Fruit fly (Drosophila melanogaster) whole organism, embryonic: ENCODE measurements around the gene bt.
A peak's percentile ranks its signal among the peaks of the same experiment; 100 is the strongest.

Experiments
- Adf1 ChIP-seq: fragments of 200-800 bp; sonication (Bioruptor generic); IDR thresholded peaks from 2 replicates; pipeline ENCODE4 v1.3.6; 2022; ENCODE audit warnings: missing biosample characterization, missing genetic modification characterization
- CG10565 ChIP-seq: fragments of 200-800 bp; sonication (Bioruptor generic); optimal IDR thresholded peaks from 3 replicates; lab custom pipeline; 2016; ENCODE audit warnings: missing biosample characterization, mild to moderate bottlenecking, missing genetic modification characterization
- CG11560 ChIP-seq: fragments of 200-800 bp; sonication (Bioruptor generic); IDR thresholded peaks from 3 replicates; pipeline ENCODE4 v1.3.6; 2022; ENCODE audit warnings: missing biosample characterization, missing genetic modification characterization
- CG11695 ChIP-seq: fragments of 200-800 bp; sonication (Bioruptor generic); IDR thresholded peaks from 3 replicates; pipeline ENCODE4 v1.3.6; 2022; ENCODE audit warnings: missing biosample characterization, missing genetic modification characterization
- CG12155 ChIP-seq: fragments of 200-800 bp; sonication (Bioruptor generic); optimal IDR thresholded peaks from 3 replicates; lab custom pipeline; 2016; ENCODE audit warnings: missing biosample characterization, missing genetic modification characterization
- CG12299 ChIP-seq: fragments of 200-800 bp; sonication (Bioruptor generic); optimal IDR thresholded peaks from 2 replicates; lab custom pipeline; 2018; ENCODE audit warnings: missing biosample characterization, mild to moderate bottlenecking, missing genetic modification characterization
- CG12391 ChIP-seq: fragments of 200-800 bp; sonication (Bioruptor generic); optimal IDR thresholded peaks from 3 replicates; lab custom pipeline; 2018; ENCODE audit warnings: missing biosample characterization, mild to moderate bottlenecking, missing genetic modification characterization, moderate library complexity
- CG12659 ChIP-seq: fragments of 200-800 bp; sonication (Bioruptor generic); optimal IDR thresholded peaks from 3 replicates; lab custom pipeline; 2017; ENCODE audit warnings: mild to moderate bottlenecking, missing biosample characterization, missing genetic modification reagents, missing genetic modification characterization
- CG1602 ChIP-seq: fragments of 200-800 bp; sonication (Bioruptor generic); optimal IDR thresholded peaks from 3 replicates; lab custom pipeline; 2016; ENCODE audit warnings: missing biosample characterization, missing genetic modification characterization
- CG1792 ChIP-seq: fragments of 200-800 bp; sonication (Bioruptor generic); optimal IDR thresholded peaks from 2 replicates; lab custom pipeline; 2016; ENCODE audit warnings: missing biosample characterization, missing genetic modification characterization
- CG2712 ChIP-seq: fragments of 200-800 bp; optimal IDR thresholded peaks from 3 replicates; lab custom pipeline; 2019; ENCODE audit warnings: missing biosample characterization, mild to moderate bottlenecking, missing genetic modification characterization, moderate library complexity
- CG30020 ChIP-seq: fragments of 200-800 bp; optimal IDR thresholded peaks from 2 replicates; lab custom pipeline; 2019; ENCODE audit warnings: missing biosample characterization, mild to moderate bottlenecking, missing genetic modification characterization, moderate library complexity
- CG4360 ChIP-seq: fragments of 200-800 bp; sonication (Bioruptor generic); IDR thresholded peaks from 2 replicates; pipeline ENCODE4 v1.3.6; 2022; ENCODE audit warnings: missing biosample characterization, missing genetic modification characterization
- CG6854 ChIP-seq: fragments of 200-800 bp; sonication (Bioruptor generic); optimal IDR thresholded peaks from 3 replicates; lab custom pipeline; 2017; ENCODE audit warnings: missing biosample characterization, mild to moderate bottlenecking, missing genetic modification characterization
- CG7271 ChIP-seq: fragments of 200-800 bp; sonication (Bioruptor generic); optimal IDR thresholded peaks from 2 replicates; lab custom pipeline; 2018; ENCODE audit warnings: missing biosample characterization, mild to moderate bottlenecking, missing genetic modification characterization, moderate library complexity
- CG8359 ChIP-seq: fragments of 200-800 bp; sonication (Bioruptor generic); optimal IDR thresholded peaks from 2 replicates; lab custom pipeline; 2017; ENCODE audit warnings: missing biosample characterization, mild to moderate bottlenecking, missing genetic modification characterization, borderline replicate concordance
- CG8388 ChIP-seq: fragments of 200-800 bp; sonication (Bioruptor generic); optimal IDR thresholded peaks from 2 replicates; lab custom pipeline; 2019; ENCODE audit warnings: missing biosample characterization, mild to moderate bottlenecking, missing genetic modification characterization, moderate library complexity
- CG8944 ChIP-seq: fragments of 200-800 bp; sonication (Bioruptor generic); optimal IDR thresholded peaks from 3 replicates; lab custom pipeline; 2016; ENCODE audit warnings: missing biosample characterization, missing genetic modification characterization
- CG9876 ChIP-seq: fragments of 200-800 bp; sonication (Bioruptor generic); optimal IDR thresholded peaks from 2 replicates; lab custom pipeline; 2016; ENCODE audit warnings: missing biosample characterization, missing genetic modification characterization
- CHES-1-like ChIP-seq: fragments of 200-800 bp; sonication (Bioruptor generic); optimal IDR thresholded peaks from 2 replicates; lab custom pipeline; 2016; ENCODE audit warnings: missing biosample characterization, missing genetic modification characterization
- CrebB ChIP-seq: fragments of 200-800 bp; sonication (Bioruptor generic); optimal IDR thresholded peaks from 3 replicates; lab custom pipeline; 2018; ENCODE audit warnings: missing biosample characterization, mild to moderate bottlenecking, missing genetic modification characterization
- D ChIP-seq, 2 experiments: fragments of 200-800 bp in 1 of 2; fragments of >200 bp in 1 of 2; sonication (Bioruptor generic) in 1 of 2; optimal IDR thresholded peaks; 2 replicates in 1 of 2; 3 replicates in 1 of 2; lab custom pipeline; 2017; ENCODE audit warnings: mild to moderate bottlenecking in 1 of 2, missing biosample characterization in 1 of 2, missing genetic modification characterization in 1 of 2, missing genetic modification reagents in 1 of 2
- Dfd ChIP-seq, 2 experiments: fragments of >200 bp; optimal IDR thresholded peaks; 2 replicates each; lab custom pipeline; 2017; ENCODE audit warnings: missing biosample characterization in 2 of 2, missing genetic modification characterization in 2 of 2
- Mrtf ChIP-seq: fragments of 200-800 bp; sonication (Bioruptor generic); IDR thresholded peaks from 3 replicates; pipeline ENCODE4 v1.3.6; 2022; ENCODE audit warnings: missing biosample characterization, missing genetic modification characterization
- Myb ChIP-seq: fragments of 200-800 bp; sonication (Bioruptor generic); optimal IDR thresholded peaks from 2 replicates; lab custom pipeline; 2016; ENCODE audit warnings: missing biosample characterization, missing genetic modification characterization
- Nf-YB ChIP-seq: fragments of 200-800 bp; sonication (Bioruptor generic); optimal IDR thresholded peaks from 3 replicates; lab custom pipeline; 2019; ENCODE audit warnings: missing biosample characterization, mild to moderate bottlenecking, missing genetic modification characterization, moderate library complexity
- Nf-YC ChIP-seq: fragments of 200-800 bp; optimal IDR thresholded peaks from 3 replicates; lab custom pipeline; 2019; ENCODE audit warnings: missing biosample characterization, mild to moderate bottlenecking, missing genetic modification characterization, moderate library complexity
- Oli ChIP-seq: fragments of 200-800 bp; sonication (Bioruptor generic); optimal IDR thresholded peaks from 2 replicates; lab custom pipeline; 2018; ENCODE audit warnings: missing biosample characterization, mild to moderate bottlenecking, missing genetic modification characterization, moderate library complexity
- PHDP ChIP-seq: fragments of 200-800 bp; sonication (Bioruptor generic); optimal IDR thresholded peaks from 3 replicates; lab custom pipeline; 2018; ENCODE audit warnings: missing biosample characterization, mild to moderate bottlenecking, missing genetic modification characterization, moderate library complexity
- Sry-β ChIP-seq: fragments of 200-800 bp; sonication (Bioruptor generic); optimal IDR thresholded peaks from 2 replicates; lab custom pipeline; 2018; ENCODE audit warnings: missing biosample characterization, mild to moderate bottlenecking, missing genetic modification characterization, moderate library complexity
- TFAM ChIP-seq: fragments of 200-800 bp; sonication (Bioruptor generic); optimal IDR thresholded peaks from 2 replicates; lab custom pipeline; 2017; ENCODE audit warnings: missing biosample characterization, missing genetic modification characterization, inconsistent platforms
- Vsx1 ChIP-seq: fragments of 200-800 bp; sonication (Bioruptor generic); optimal IDR thresholded peaks from 2 replicates; lab custom pipeline; 2017; ENCODE audit warnings: missing biosample characterization, mild to moderate bottlenecking, missing genetic modification characterization, missing genetic modification reagents
- al ChIP-seq: fragments of 200-800 bp; sonication (Bioruptor generic); IDR thresholded peaks from 2 replicates; pipeline ENCODE4 v1.3.6; 2022; ENCODE audit warnings: missing biosample characterization, missing genetic modification characterization
- ash1 ChIP-seq: fragments of 200-800 bp; sonication (Bioruptor generic); optimal IDR thresholded peaks from 2 replicates; lab custom pipeline; 2018; ENCODE audit warnings: missing biosample characterization, mild to moderate bottlenecking, missing genetic modification characterization
- btn ChIP-seq: fragments of 200-800 bp; sonication (Bioruptor generic); optimal IDR thresholded peaks from 2 replicates; lab custom pipeline; 2016; ENCODE audit warnings: missing biosample characterization, missing genetic modification characterization
- chinmo ChIP-seq: fragments of 200-800 bp; sonication (Bioruptor generic); IDR thresholded peaks from 4 replicates; pipeline ENCODE4 v1.3.6; 2022; ENCODE audit warnings: missing biosample characterization, missing genetic modification characterization; ENCODE audit not compliant: partially characterized antibody
- dmrt11E ChIP-seq: fragments of 200-800 bp; sonication (Bioruptor generic); optimal IDR thresholded peaks from 3 replicates; lab custom pipeline; 2018; ENCODE audit warnings: missing biosample characterization, mild to moderate bottlenecking, missing genetic modification characterization, moderate library complexity
- eve ChIP-seq, 2 experiments: fragments of >200 bp; optimal IDR thresholded peaks; 2 replicates each; lab custom pipeline; 2017; ENCODE audit warnings: missing biosample characterization in 2 of 2, missing genetic modification characterization in 2 of 2
- fd96Cb ChIP-seq: fragments of 200-800 bp; sonication (Bioruptor generic); optimal IDR thresholded peaks from 2 replicates; lab custom pipeline; 2018; ENCODE audit warnings: missing biosample characterization, mild to moderate bottlenecking, missing genetic modification characterization, moderate library complexity
- fu2 ChIP-seq: fragments of 200-800 bp; sonication (Bioruptor generic); optimal IDR thresholded peaks from 2 replicates; lab custom pipeline; 2016; ENCODE audit warnings: missing biosample characterization, missing genetic modification characterization
- grn ChIP-seq: fragments of 200-800 bp; sonication (Bioruptor generic); optimal IDR thresholded peaks from 3 replicates; lab custom pipeline; 2017; ENCODE audit warnings: missing biosample characterization, missing genetic modification characterization
- gro ChIP-seq: fragments of 200-800 bp; sonication (Bioruptor generic); optimal IDR thresholded peaks from 2 replicates; lab custom pipeline; 2016; ENCODE audit warnings: missing biosample characterization, missing genetic modification characterization
- hth ChIP-seq: fragments of >200 bp; optimal IDR thresholded peaks from 2 replicates; lab custom pipeline; 2017; ENCODE audit warnings: inconsistent platforms
- inv ChIP-seq: fragments of 200-800 bp; sonication (Bioruptor generic); IDR thresholded peaks from 2 replicates; pipeline ENCODE4 v1.3.6; 2022; ENCODE audit warnings: missing biosample characterization, missing genetic modification characterization; ENCODE audit not compliant: partially characterized antibody
- lilli ChIP-seq: fragments of 200-800 bp; sonication (Bioruptor generic); optimal IDR thresholded peaks from 3 replicates; lab custom pipeline; 2016; ENCODE audit warnings: missing biosample characterization, missing genetic modification characterization
- nom ChIP-seq: fragments of 200-800 bp; sonication (Bioruptor generic); optimal IDR thresholded peaks from 2 replicates; lab custom pipeline; 2017; ENCODE audit warnings: missing biosample characterization, missing genetic modification characterization, mild to moderate bottlenecking, moderate library complexity, missing genetic modification reagents
- sug ChIP-seq: fragments of 200-800 bp; optimal IDR thresholded peaks from 2 replicates; lab custom pipeline; 2019; ENCODE audit warnings: missing biosample characterization, mild to moderate bottlenecking, missing genetic modification characterization, moderate library complexity
- tll ChIP-seq, 2 experiments: fragments of 200-800 bp in 1 of 2; fragments of >200 bp in 1 of 2; sonication (Bioruptor generic) in 1 of 2; optimal IDR thresholded peaks; 2 replicates each; lab custom pipeline; 2017 to 2019; ENCODE audit warnings: missing biosample characterization in 2 of 2, missing genetic modification characterization in 2 of 2, mild to moderate bottlenecking in 1 of 2, moderate library complexity in 1 of 2
- zen ChIP-seq: fragments of 200-800 bp; sonication (Bioruptor generic); optimal IDR thresholded peaks from 3 replicates; lab custom pipeline; 2018; ENCODE audit warnings: missing biosample characterization, mild to moderate bottlenecking, missing genetic modification characterization, moderate library complexity
- zen2 ChIP-seq: fragments of 200-800 bp; sonication (Bioruptor generic); IDR thresholded peaks from 3 replicates; pipeline ENCODE4 v1.3.6; 2022; ENCODE audit warnings: missing biosample characterization, missing genetic modification characterization; ENCODE audit not compliant: partially characterized antibody
- zfh2 ChIP-seq: fragments of 200-800 bp; sonication (Bioruptor generic); optimal IDR thresholded peaks from 2 replicates; lab custom pipeline; 2016; ENCODE audit warnings: missing biosample characterization, missing genetic modification characterization

bt gene

dm6 chr4:696638-697037, 27.6 kb upstream of the bt start (continued):
- TF ChIP-seq chinmo (GFP tag; lab: Robert Waterston, UW) (peak; percentile 94), zfh2 (GFP tag; lab: Kevin White, UChicago) (peak; percentile 37), PHDP (no peak), CG9876 (GFP tag; lab: Kevin White, UChicago) (peak; percentile 15), Oli (tag; lab: Kevin White, UChicago) (no peak), Nf-YB (GFP tag; lab: Kevin White, UChicago) (no peak), Vsx1 (peak; percentile 96), CG11695 (GFP tag; lab: Robert Waterston, UW) (no peak), CG1792 (GFP tag; lab: Kevin White, UChicago) (no peak), Myb (GFP tag; lab: Kevin White, UChicago) (peak; percentile 64), CG7271 (tag; lab: Kevin White, UChicago) (no peak), tll (GFP tag; optimal IDR thresholded peaks at IDR 0.05; lab: Kevin White, UChicago) (no peak), CG12391 (tag; lab: Kevin White, UChicago) (peak; percentile 42), Nf-YC (tag; lab: Kevin White, UChicago) (peak; percentile 47), fd96Cb (no peak), eve (GFP tag; optimal IDR thresholded peaks at IDR 0.05; lab: Kevin White, UChicago) (no peak), TFAM (GFP tag; lab: Kevin White, UChicago) (no peak), CHES-1-like (GFP tag; lab: Kevin White, UChicago) (peak; percentile 72), CG10565 (GFP tag; lab: Kevin White, UChicago) (no peak), CG2712 (peak; percentile 46), al (GFP tag; lab: Robert Waterston, UW) (no peak), hth (no peak), CG12155 (GFP tag; lab: Kevin White, UChicago) (peak; percentile 25), grn (GFP tag; lab: Kevin White, UChicago) (no peak), gro (GFP tag; lab: Kevin White, UChicago) (peak; percentile 35), Dfd (GFP tag; optimal IDR thresholded peaks at IDR 0.05; lab: Kevin White, UChicago) (no peak), CG11560 (tag; lab: Robert Waterston, UW) (no peak), CG8388 (peak; percentile 12), inv (GFP tag; lab: Robert Waterston, UW) (peak; percentile 95)

DNA sequence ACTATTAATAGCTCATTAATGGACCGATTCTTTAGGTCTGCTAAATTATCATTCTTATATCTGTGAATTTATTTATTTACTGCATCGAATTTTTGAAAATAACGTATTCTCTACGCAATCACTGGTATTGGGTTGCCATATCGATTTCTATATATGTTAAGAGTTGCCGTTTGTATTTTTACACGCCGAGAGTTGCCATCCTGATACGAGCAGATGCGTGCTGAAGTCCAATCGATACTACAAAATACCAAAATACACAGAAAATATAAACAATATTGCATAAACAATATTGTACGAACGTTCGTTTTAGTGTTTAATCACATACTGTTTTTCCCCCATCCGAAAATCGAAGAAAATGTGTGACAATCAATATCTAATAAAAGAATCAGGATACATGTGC, 26.7 kb upstream of the bt start, which contains the start of gene ey:
TSS of gene ey (plus strand) at position 227 of the 400 bp plus-strand sequence.
- TF ChIP-seq zen2 (GFP tag; lab: Robert Waterston, UW) = no peak; the same call in 2 of the 3 replicates
- no peak for TF ChIP-seq D (optimal IDR thresholded peaks at IDR 0.05; lab: Kevin White, UChicago)
- no peak for TF ChIP-seq D (GFP tag; optimal IDR thresholded peaks at IDR 0.05; lab: Kevin White, UChicago)
- TF ChIP-seq CG30020 = no peak
- no peak for TF ChIP-seq CG8944 (GFP tag; lab: Kevin White, UChicago)
- TF ChIP-seq dmrt11E = no peak
- TF ChIP-seq CG4360 (GFP tag; lab: Robert Waterston, UW) = no peak
- peak; percentile 12 for TF ChIP-seq zen (tag; lab: Kevin White, UChicago)
- no peak; the same call in 1 of the 2 replicates for TF ChIP-seq Adf1 (GFP tag; lab: Robert Waterston, UW)
- no peak for TF ChIP-seq CG12299 (tag; lab: Kevin White, UChicago)
- TF ChIP-seq CG1602 (GFP tag; lab: Kevin White, UChicago) = no peak
- TF ChIP-seq ash1 = no peak
- TF ChIP-seq CrebB (tag; lab: Kevin White, UChicago) = no peak
- TF ChIP-seq fu2 (GFP tag; lab: Kevin White, UChicago) = no peak
- no peak for TF ChIP-seq CG6854 (GFP tag; lab: Kevin White, UChicago)
- TF ChIP-seq CG8359 (GFP tag; lab: Kevin White, UChicago) = no peak
- TF ChIP-seq lilli (GFP tag; lab: Kevin White, UChicago) = peak; percentile 4
- TF ChIP-seq nom (GFP tag; lab: Kevin White, UChicago) = peak; percentile 69
- TF ChIP-seq btn (GFP tag; lab: Kevin White, UChicago) = no peak
- TF ChIP-seq Mrtf = no peak
- peak; percentile 73 for TF ChIP-seq CG12659 (GFP tag; lab: Kevin White, UChicago)
- TF ChIP-seq sug (tag; lab: Kevin White, UChicago) = no peak
- TF ChIP-seq Sry-β = no peak
